Worm (Caenorhabditis elegans): ENCODE data around the gene T02E9.5.

DNA sequence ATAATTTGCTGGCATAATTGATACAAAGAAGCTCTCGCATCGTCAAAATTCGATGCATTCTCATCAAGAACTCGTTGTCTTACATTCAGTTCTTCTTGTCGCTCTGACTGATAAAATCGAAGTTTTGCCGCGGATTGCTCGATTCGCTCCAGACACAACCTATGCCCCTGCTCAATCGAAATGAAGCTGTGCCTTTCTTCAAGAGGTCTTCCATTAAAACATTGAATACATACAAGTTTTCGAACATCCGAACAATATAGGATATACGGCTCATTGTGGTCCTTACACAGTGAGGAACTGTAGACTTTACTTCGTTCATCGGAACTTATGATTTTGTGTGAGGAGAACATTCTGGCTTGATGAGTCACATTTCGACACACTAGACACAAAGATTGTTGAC is 21.2 kb upstream of the T02E9.5 start:
- TF ChIP-seq him-1 (tag; optimal IDR thresholded peaks at IDR 0.05): no peak
- TF ChIP-seq W03F9.2 (tag; optimal IDR thresholded peaks at IDR 0.05): no peak

Measured in whole organism, L4/young adult.